Fruit fly (Drosophila melanogaster): ENCODE results near the gene peb.

The peb gene

dm6 chrX:4589951-4590771 is 27.2 kb upstream of the peb start:
- TF ChIP-seq lz (GFP tag; optimal IDR thresholded peaks at IDR 0.05) (peak; percentile 82), Sox14 (GFP tag; optimal IDR thresholded peaks at IDR 0.05) (peak; percentile 83), topi (GFP tag; optimal IDR thresholded peaks at IDR 0.05) (peak; percentile 74), dsx (GFP tag; optimal IDR thresholded peaks at IDR 0.05; ENCODE audit: poor library complexity, severe bottlenecking) (peak; percentile 79), fd59A (GFP tag; optimal IDR thresholded peaks at IDR 0.05) (peak; percentile 93), Gug (GFP tag; IDR thresholded peaks at IDR 0.05) (peak; percentile 95), CG11762 (GFP tag; optimal IDR thresholded peaks at IDR 0.05; ENCODE audit: insufficient read depth) (peak; percentile 89), achi (GFP tag; optimal IDR thresholded peaks at IDR 0.05) (peak; percentile 92), svp (GFP tag) (peak; percentile 86), Ets96B (tag; optimal IDR thresholded peaks at IDR 0.05) (peak; percentile 92), CG8319 (GFP tag; optimal IDR thresholded peaks at IDR 0.05) (peak; percentile 91), fd85E (GFP tag; optimal IDR thresholded peaks at IDR 0.05) (peak; percentile 83), pdm3 (GFP tag; optimal IDR thresholded peaks at IDR 0.05) (peak; percentile 76), Sox102F (GFP tag; optimal IDR thresholded peaks at IDR 0.05) (peak; percentile 47), ss (GFP tag; optimal IDR thresholded peaks at IDR 0.05) (peak; percentile 82 to 85), CG6163 (GFP tag; IDR thresholded peaks at IDR 0.05) (peak; percentile 98), CG10669 (GFP tag; optimal IDR thresholded peaks at IDR 0.05) (peak; percentile 90), Hr39 (GFP tag; optimal IDR thresholded peaks at IDR 0.05) (peak; percentile 86), salr (GFP tag; optimal IDR thresholded peaks at IDR 0.05) (peak; percentile 79 to 95), eg (GFP tag; IDR thresholded peaks at IDR 0.05) (peak; percentile 98), CG6792 (GFP tag; optimal IDR thresholded peaks at IDR 0.05) (peak; percentile 97), spab (GFP tag; optimal IDR thresholded peaks at IDR 0.05) (peak; percentile 86), CG1621 (tag; optimal IDR thresholded peaks at IDR 0.05) (peak; percentile 95), CG6854 (GFP tag; optimal IDR thresholded peaks at IDR 0.05) (peak; percentile 84), CG16779 (tag; optimal IDR thresholded peaks at IDR 0.05) (peak; percentile 84), Hr38 (GFP tag; optimal IDR thresholded peaks at IDR 0.05) (no peak), Met (GFP tag; optimal IDR thresholded peaks at IDR 0.05) (peak; percentile 63), Smox (GFP tag; optimal IDR thresholded peaks at IDR 0.05) (peak; percentile 67), Hr4 (GFP tag; optimal IDR thresholded peaks at IDR 0.05) (peak; percentile 43), vri (GFP tag; optimal IDR thresholded peaks at IDR 0.05) (peak; percentile 17), cyc (GFP tag; optimal IDR thresholded peaks at IDR 0.05) (peak; percentile 83), Eip93F (GFP tag; optimal IDR thresholded peaks at IDR 0.05) (no peak), CG34406 (GFP tag; optimal IDR thresholded peaks at IDR 0.05) (peak; percentile 86), CG11294 (GFP tag; IDR thresholded peaks at IDR 0.05) (peak; percentile 93), CG11902 (GFP tag; optimal IDR thresholded peaks at IDR 0.05) (peak; percentile 98), CG31627 (GFP tag; optimal IDR thresholded peaks at IDR 0.05) (peak; percentile 84), CG10631 (GFP tag; optimal IDR thresholded peaks at IDR 0.05) (peak; percentile 93), CG3032 (tag; optimal IDR thresholded peaks at IDR 0.05) (peak; percentile 93), Sox15 (GFP tag; optimal IDR thresholded peaks at IDR 0.05) (peak; percentile 96), CG3919 (GFP tag; optimal IDR thresholded peaks at IDR 0.05) (peak; percentile 95), Eip78C (GFP tag) (peak; percentile 90), OdsH (GFP tag; optimal IDR thresholded peaks at IDR 0.05) (peak; percentile 91), net (GFP tag; optimal IDR thresholded peaks at IDR 0.05) (peak; percentile 89), CG6808 (GFP tag; optimal IDR thresholded peaks at IDR 0.05) (peak; percentile 83), dac (GFP tag; optimal IDR thresholded peaks at IDR 0.05) (peak; percentile 92), CG8632 (GFP tag; optimal IDR thresholded peaks at IDR 0.05) (peak; percentile 90), fkh (GFP tag; optimal IDR thresholded peaks at IDR 0.05) (peak; percentile 30), Blimp-1 (GFP tag; optimal IDR thresholded peaks at IDR 0.05) (peak; percentile 78), CG6276 (GFP tag; optimal IDR thresholded peaks at IDR 0.05) (peak; percentile 85), CG15336 (GFP tag; IDR thresholded peaks at IDR 0.05) (peak; percentile 89)

All from whole organism, prepupa.